Fruit fly (Drosophila melanogaster): ENCODE measurements around the gene CalpC.
A peak's percentile ranks its signal among the peaks of the same experiment; 100 is the strongest.

CalpC gene

DNA sequence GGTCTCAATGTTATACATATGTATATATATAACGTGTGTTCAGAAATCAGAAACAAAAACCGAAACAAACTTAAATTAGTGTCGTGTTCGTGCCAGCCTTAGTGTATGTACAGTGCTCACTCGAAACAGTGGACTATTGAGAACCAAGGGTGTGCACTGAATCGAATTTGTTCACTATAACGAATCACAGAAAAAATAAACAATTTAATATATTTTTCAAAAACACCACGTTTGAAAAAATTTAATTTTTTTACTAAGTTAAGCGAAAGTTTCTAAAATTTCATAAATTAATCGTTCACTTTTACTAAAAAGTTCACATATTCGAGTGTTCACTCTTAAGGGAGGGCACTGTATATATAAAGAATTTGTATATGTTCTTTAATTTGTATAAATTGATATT, 40.4 kb upstream of the CalpC start (continued):
- TF ChIP-seq eyg (GFP tag; optimal IDR thresholded peaks at IDR 0.05) (no peak), crol (GFP tag; IDR thresholded peaks at IDR 0.05) (no peak), NFAT (GFP tag; IDR thresholded peaks at IDR 0.05) (no peak), Atf6 (GFP tag; IDR thresholded peaks at IDR 0.05) (0 out of 2 replicates have a peak, but pooled peaks have one; percentile 37), ATbp (GFP tag; optimal IDR thresholded peaks at IDR 0.05) (no peak), Lhr (GFP tag; optimal IDR thresholded peaks at IDR 0.05) (no peak), ind (GFP tag; optimal IDR thresholded peaks at IDR 0.05) (peak; percentile 2), lola (GFP tag; optimal IDR thresholded peaks at IDR 0.05) (peak in 1 of 3 experiments; percentile 6), CG12391 (tag; optimal IDR thresholded peaks at IDR 0.05) (peak; percentile 42), grau (tag; optimal IDR thresholded peaks at IDR 0.05) (peak; percentile 91), lilli (GFP tag; optimal IDR thresholded peaks at IDR 0.05) (peak; percentile 24), NK7.1 (GFP tag; optimal IDR thresholded peaks at IDR 0.05) (no peak), abd-A (tag; optimal IDR thresholded peaks at IDR 0.05) (no peak), unpg (GFP tag; optimal IDR thresholded peaks at IDR 0.05) (peak; percentile 50), CG8388 (GFP tag; optimal IDR thresholded peaks at IDR 0.05) (peak; percentile 19), lab (GFP tag; optimal IDR thresholded peaks at IDR 0.05) (peak; percentile 48), CG8478 (optimal IDR thresholded peaks at IDR 0.05) (no peak), CG12659 (GFP tag; optimal IDR thresholded peaks at IDR 0.05) (peak; percentile 6), CG14441 (GFP tag; IDR thresholded peaks at IDR 0.05) (no peak), CG18599 (GFP tag; optimal IDR thresholded peaks at IDR 0.05) (peak; percentile 12), ken (GFP tag; IDR thresholded peaks at IDR 0.05) (no peak), CG33213 (GFP tag; optimal IDR thresholded peaks at IDR 0.05) (no peak), CG10366 (GFP tag; IDR thresholded peaks at IDR 0.05) (peak; percentile 14; the same call in 1 of the 2 replicates), CG7372 (GFP tag; IDR thresholded peaks at IDR 0.05) (no peak), dpn (GFP tag; optimal IDR thresholded peaks at IDR 0.05) (peak in 1 of 2 experiments; percentile 9), tgo (GFP tag; IDR thresholded peaks at IDR 0.05) (peak; percentile 25; the same call in 2 of the 3 replicates), run (tag; optimal IDR thresholded peaks at IDR 0.05) (no peak), Sox100B (GFP tag; optimal IDR thresholded peaks at IDR 0.05) (peak; percentile 1), C15 (GFP tag; IDR thresholded peaks at IDR 0.05) (no peak), pros (GFP tag; optimal IDR thresholded peaks at IDR 0.05) (no peak), Blimp-1 (GFP tag; optimal IDR thresholded peaks at IDR 0.05) (peak; percentile 18), CG2712 (tag; optimal IDR thresholded peaks at IDR 0.05) (peak; percentile 50), CG3281 (GFP tag; optimal IDR thresholded peaks at IDR 0.05) (peak; percentile 9)

DNA sequence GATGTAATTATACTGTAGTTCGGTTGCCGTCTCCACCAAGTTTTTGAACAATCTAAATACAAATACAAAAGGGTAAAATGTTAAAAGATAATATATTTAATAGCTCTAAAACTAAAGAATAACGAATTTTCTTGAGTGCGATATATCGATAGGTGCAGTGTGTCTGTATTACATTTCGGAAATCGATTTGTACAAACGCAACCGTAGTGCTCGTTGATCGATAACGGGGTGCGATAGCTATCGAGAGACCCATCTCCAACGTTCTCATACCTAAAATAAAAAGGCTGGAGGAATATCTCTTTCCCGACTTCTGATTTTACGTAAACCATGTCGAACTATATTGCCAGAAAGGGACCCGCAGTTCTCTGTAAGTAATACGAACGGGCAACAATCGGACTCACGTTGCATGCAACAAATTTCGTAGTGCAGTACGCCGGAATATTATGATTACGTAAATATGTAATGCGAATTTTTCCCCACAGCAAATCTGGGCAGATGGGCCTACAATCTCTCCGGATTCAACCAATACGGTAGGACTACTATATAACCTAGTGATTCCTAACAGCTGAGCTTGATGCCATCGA, 39.4 kb upstream of the CalpC start, which contains the start of gene UQCR-14:
UQCR-14 (plus strand) TSS at position 206 of the 584 bp plus-strand sequence.
- peak; percentile 71 for TF ChIP-seq CG30020 (tag; optimal IDR thresholded peaks at IDR 0.05)
- no peak for TF ChIP-seq CG9817 (tag; optimal IDR thresholded peaks at IDR 0.05)
- peak; percentile 28 for TF ChIP-seq CoRest (tag; optimal IDR thresholded peaks at IDR 0.05)
- TF ChIP-seq Dbx (GFP tag; IDR thresholded peaks at IDR 0.05), result peak; percentile 66
- peak; percentile 9 for TF ChIP-seq Chrac-16 (GFP tag; optimal IDR thresholded peaks at IDR 0.05)
- peak; percentile 28 for TF ChIP-seq CG4424 (GFP tag; optimal IDR thresholded peaks at IDR 0.05)
- TF ChIP-seq Eip74EF (GFP tag; optimal IDR thresholded peaks at IDR 0.05), result no peak
- no peak for TF ChIP-seq gce (GFP tag; IDR thresholded peaks at IDR 0.05)
- TF ChIP-seq kah (GFP tag; optimal IDR thresholded peaks at IDR 0.05), result no peak
- TF ChIP-seq CG7786 (GFP tag; optimal IDR thresholded peaks at IDR 0.05), result no peak
- no peak for TF ChIP-seq CG11696 (GFP tag; IDR thresholded peaks at IDR 0.05)
- TF ChIP-seq Dip2 (GFP tag; IDR thresholded peaks at IDR 0.05), result no peak
- peak; percentile 97 for TF ChIP-seq hb (GFP tag; IDR thresholded peaks at IDR 0.05; ENCODE audit: partially characterized antibody)
- no peak for TF ChIP-seq CG10654 (GFP tag; optimal IDR thresholded peaks at IDR 0.05)
- TF ChIP-seq h (optimal IDR thresholded peaks at IDR 0.05), result no peak
- peak; percentile 82 for TF ChIP-seq YL-1 (GFP tag; optimal IDR thresholded peaks at IDR 0.05)
- no peak for TF ChIP-seq maf-S (GFP tag; optimal IDR thresholded peaks at IDR 0.05)
- no peak for TF ChIP-seq pnt (GFP tag; optimal IDR thresholded peaks at IDR 0.05)
- TF ChIP-seq CG12744 (GFP tag; optimal IDR thresholded peaks at IDR 0.05), result no peak
